Fruit fly (Drosophila melanogaster) whole organism, adult: ENCODE measurements around the gene CG10576.

Source experiments
- CG11617 ChIP-seq: fragments of 200-800 bp; sonication (Bioruptor generic); optimal IDR thresholded peaks from 2 replicates; lab custom pipeline; 2017; ENCODE audit warnings: mild to moderate bottlenecking, missing biosample characterization, missing genetic modification reagents, missing genetic modification characterization
- CG14711 ChIP-seq: fragments of 200-800 bp; sonication (Bioruptor generic); optimal IDR thresholded peaks from 2 replicates; lab custom pipeline; 2018; ENCODE audit warnings: missing biosample characterization, mild to moderate bottlenecking, missing genetic modification characterization, moderate library complexity
- CG33017 ChIP-seq: fragments of 200-800 bp; sonication (Bioruptor generic); optimal IDR thresholded peaks from 2 replicates; lab custom pipeline; 2018; ENCODE audit warnings: missing biosample characterization, mild to moderate bottlenecking, missing genetic modification characterization, moderate library complexity
- CG7045 ChIP-seq: fragments of 200-800 bp; sonication (Bioruptor generic); optimal IDR thresholded peaks from 2 replicates; lab custom pipeline; 2017; ENCODE audit warnings: missing biosample characterization, mild to moderate bottlenecking, missing genetic modification characterization
- Clk ChIP-seq: fragments of 200-800 bp; sonication (Bioruptor generic); optimal IDR thresholded peaks from 2 replicates; lab custom pipeline; 2017; ENCODE audit warnings: missing biosample characterization, missing genetic modification characterization
- Crg-1 ChIP-seq: fragments of 200-800 bp; sonication (Bioruptor generic); optimal IDR thresholded peaks from 2 replicates; lab custom pipeline; 2016; ENCODE audit warnings: missing biosample characterization, missing genetic modification characterization
- Hr96 ChIP-seq: fragments of 200-800 bp; sonication (Bioruptor generic); optimal IDR thresholded peaks from 2 replicates; lab custom pipeline; 2016; ENCODE audit warnings: missing biosample characterization, missing genetic modification characterization
- Mnt ChIP-seq: fragments of 200-800 bp; sonication (Bioruptor generic); optimal IDR thresholded peaks from 2 replicates; lab custom pipeline; 2016; ENCODE audit warnings: missing biosample characterization, mild to moderate bottlenecking, missing genetic modification characterization
- bab1 ChIP-seq: fragments of 200-800 bp; sonication (Bioruptor generic); optimal IDR thresholded peaks from 3 replicates; lab custom pipeline; 2019; ENCODE audit warnings: missing biosample characterization, mild to moderate bottlenecking, missing genetic modification characterization, moderate library complexity
- cic ChIP-seq: fragments of 200-800 bp; sonication (Bioruptor generic); optimal IDR thresholded peaks from 2 replicates; lab custom pipeline; 2017; ENCODE audit warnings: missing biosample characterization, mild to moderate bottlenecking, missing genetic modification characterization, moderate library complexity
- cnc ChIP-seq, 2 experiments: fragments of >200 bp; optimal IDR thresholded peaks; 2 replicates each; lab custom pipeline; 2017
- pad ChIP-seq: fragments of 200-800 bp; sonication (Bioruptor generic); optimal IDR thresholded peaks from 3 replicates; lab custom pipeline; 2017; ENCODE audit warnings: missing biosample characterization, missing genetic modification characterization, mild to moderate bottlenecking, moderate library complexity, missing genetic modification reagents
- tj ChIP-seq: fragments of 200-800 bp; sonication (Bioruptor generic); optimal IDR thresholded peaks from 3 replicates; lab custom pipeline; 2017; ENCODE audit warnings: missing biosample characterization, mild to moderate bottlenecking, missing genetic modification characterization, moderate library complexity

- no peak for TF ChIP-seq Mnt (GFP tag; lab: Kevin White, UChicago)
- TF ChIP-seq bab1, result no peak
- TF ChIP-seq CG14711, result no peak
- no peak for TF ChIP-seq Clk (GFP tag; lab: Kevin White, UChicago)
- TF ChIP-seq CG7045, result no peak
- TF ChIP-seq tj (GFP tag; lab: Kevin White, UChicago), result no peak
- no peak for TF ChIP-seq cic (GFP tag; lab: Kevin White, UChicago)
- no peak for TF ChIP-seq CG33017
- TF ChIP-seq pad (GFP tag; lab: Kevin White, UChicago), result no peak
- TF ChIP-seq Crg-1 (GFP tag; lab: Kevin White, UChicago), result no peak
- no peak for TF ChIP-seq Hr96 (GFP tag; lab: Kevin White, UChicago)
- TF ChIP-seq cnc (optimal IDR thresholded peaks at IDR 0.05; lab: Kevin White, UChicago), result no peak
- no peak for TF ChIP-seq CG11617 (GFP tag; lab: Kevin White, UChicago)
Measured at dm6 chr3L:5787476-5787875, 22.0 kb upstream of the CG10576 start.
